Fruit fly (Drosophila melanogaster) ovary, adult (tissue): ENCODE results near the gene SMC3.

Source experiments
- CG17801 ChIP-seq: fragments of 200-800 bp; optimal IDR thresholded peaks from 2 replicates; lab custom pipeline; 2019; ENCODE audit warnings: missing biosample characterization, mild to moderate bottlenecking, missing genetic modification characterization, moderate library complexity; ENCODE audit not compliant: partially characterized antibody

SMC3 gene

DNA sequence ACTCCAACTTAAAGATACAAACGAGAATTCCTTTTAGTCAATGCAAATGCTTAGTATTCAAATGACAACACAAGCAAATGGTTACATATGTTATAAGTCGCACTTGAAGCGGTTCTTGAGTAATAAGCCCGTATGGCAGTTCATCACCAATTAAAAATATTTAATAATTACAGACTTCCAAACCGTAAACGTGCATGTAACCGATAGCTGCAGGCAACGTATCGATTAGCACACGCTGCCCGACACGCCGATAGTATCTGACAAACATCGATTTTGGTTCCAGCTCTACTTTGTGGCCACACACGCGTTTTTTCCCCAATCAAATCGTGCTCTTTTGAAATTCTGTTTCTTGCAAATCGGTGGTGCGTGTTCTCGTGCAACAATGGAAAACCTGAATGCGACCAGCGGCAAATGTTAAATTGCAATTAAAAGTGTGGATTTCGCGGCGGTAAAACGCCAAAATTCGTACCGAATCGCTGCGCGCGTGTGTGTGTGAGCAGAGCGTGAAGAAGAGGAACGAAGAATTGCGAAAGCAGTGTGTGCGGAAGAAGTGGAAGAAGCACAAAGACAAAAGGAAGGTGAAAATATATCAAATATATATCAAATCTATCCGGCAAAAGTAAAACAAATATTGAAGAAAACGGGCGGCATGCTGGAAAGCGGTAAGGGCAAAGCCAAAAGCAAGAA, 5.9 kb upstream of the SMC3 start, which contains the start of the genes CG9784 and Nup153:
Gene CG9784 (minus strand): TSS at position 238 of the 687 bp plus-strand sequence.
Gene Nup153 (plus strand): TSS at position 264 of the 687 bp plus-strand sequence.
- TF ChIP-seq CG17801 (GFP tag; lab: Kevin White, UChicago): peak; percentile 60

DNA sequence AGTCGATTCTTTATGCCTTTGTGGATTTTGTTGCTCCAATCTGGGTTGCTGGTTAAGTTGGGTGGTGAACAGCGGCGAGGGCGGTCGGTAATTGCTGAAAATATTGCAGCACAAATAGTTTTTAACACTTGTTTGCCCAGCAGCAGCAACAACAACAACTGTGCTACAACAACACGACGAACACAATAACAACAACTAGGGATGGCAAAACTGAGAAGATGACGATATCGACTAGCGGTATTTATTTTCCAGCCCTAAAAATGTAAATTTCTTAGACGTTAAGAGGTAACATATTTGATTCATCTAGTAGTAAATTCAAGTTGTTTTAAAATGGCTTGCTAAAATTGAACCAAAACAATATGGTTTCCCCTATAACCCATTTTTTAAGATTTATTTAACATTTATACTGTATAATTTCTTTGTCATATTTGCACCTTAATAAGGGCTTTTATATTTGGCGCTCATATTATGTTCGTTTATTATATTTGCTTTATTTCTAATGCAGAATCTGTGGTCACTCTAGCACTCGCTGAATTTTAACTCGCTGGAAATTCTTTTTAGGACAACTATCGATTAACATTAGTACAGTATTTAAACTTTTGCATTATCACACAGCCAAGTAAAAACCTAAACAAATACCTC, 5.2 kb upstream of the SMC3 start:
- TF ChIP-seq CG17801 (GFP tag; lab: Kevin White, UChicago): peak; percentile 23

DNA sequence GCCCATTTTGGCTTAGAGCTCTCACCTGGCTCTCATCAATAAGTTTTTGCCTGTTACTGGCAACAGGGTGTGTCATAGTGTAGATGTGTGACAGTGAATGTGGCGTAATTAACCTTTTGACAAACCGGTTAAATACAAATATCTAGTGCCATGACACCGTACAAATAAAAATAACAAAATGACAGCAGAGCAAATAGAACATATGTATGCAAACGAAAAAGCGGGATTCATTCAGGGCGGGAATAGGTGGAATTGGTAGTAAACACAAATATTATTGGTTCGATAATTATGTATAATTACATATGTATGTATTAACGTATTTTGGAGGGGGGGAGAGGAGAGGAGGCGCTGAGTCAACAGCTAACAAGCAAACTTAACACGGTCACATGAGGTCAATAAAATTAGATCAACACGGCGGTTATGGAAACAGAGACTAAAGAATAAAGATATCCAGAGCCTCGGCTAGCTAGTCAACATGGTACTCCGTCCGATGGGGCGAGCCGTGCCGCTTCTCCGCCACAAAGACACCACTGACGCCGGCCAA, 3.1 kb upstream of the SMC3 start:
- no peak for TF ChIP-seq CG17801 (GFP tag; lab: Kevin White, UChicago)

DNA sequence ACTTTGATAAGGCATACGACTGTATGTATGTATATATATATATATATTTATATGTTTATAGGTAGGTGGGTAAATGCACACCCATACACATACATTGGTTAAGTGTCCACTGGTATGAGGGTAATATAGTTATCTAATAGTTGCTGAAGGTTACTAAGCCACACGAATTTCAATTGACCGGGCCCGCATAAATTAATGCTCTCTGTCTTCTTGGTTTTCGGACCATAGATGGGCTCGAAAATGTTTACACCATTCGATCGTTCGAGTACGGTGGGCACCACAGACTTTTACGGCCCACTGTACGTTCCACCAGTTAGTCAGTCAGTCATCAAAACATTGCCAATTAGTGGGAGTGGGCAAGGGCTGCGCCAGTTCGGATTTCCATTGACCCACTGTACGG, 2.2 kb upstream of the SMC3 start:
- TF ChIP-seq CG17801 (GFP tag; lab: Kevin White, UChicago): no peak

DNA sequence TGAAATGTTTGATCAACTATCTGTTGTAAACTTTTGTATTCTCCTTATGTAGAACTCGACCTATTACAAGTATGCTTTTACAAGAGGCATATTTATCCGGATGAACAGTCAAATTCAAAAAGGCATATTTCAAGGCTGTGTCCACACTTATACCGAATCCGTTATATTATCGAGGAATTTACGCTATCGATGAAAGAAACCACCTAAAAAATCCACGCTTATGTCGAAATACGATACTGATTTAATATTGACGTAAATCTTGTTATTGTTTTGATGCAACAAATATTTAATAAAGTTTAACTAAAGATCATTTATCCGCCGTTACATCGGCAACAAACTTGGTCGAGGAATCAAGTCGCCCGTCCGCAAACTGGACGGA, 5.6 kb downstream of the SMC3 start, which contains the start of gene CG13014:
Gene CG13014 (plus strand): TSS at position 206 of the 379 bp plus-strand sequence.
- TF ChIP-seq CG17801 (GFP tag; lab: Kevin White, UChicago): no peak

DNA sequence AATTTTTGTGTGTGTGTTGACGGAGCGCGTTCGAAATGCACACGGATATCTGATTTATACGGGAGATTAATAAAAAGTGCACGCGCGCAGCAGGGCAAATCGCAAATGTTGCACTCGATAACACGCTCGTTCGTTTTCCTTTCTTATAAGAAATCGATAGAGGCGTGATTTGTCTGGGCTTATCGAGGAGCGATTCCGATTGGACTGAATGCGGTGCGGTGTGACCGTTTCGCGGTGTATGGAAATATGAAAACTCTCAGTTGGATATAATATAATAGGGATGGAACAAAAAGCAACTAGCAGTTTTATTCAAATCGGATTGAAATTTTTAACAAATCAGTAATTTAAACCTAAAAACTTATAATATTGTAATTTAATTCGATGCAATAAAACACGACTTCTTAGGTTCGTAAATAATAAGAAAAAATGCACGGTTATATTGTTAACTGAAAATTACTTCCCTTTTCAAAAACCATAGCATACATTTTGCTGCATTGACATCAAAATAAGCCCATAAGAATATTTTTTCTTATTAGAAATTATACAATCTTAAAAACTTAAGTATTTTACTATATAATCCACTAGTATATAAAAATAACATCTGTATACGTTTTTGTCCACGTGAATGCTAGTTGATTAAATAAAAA, 6.1 kb downstream of the SMC3 start, which contains the start of gene CanA-14F:
Gene CanA-14F (minus strand): TSS at position 152 of the 647 bp plus-strand sequence.
- TF ChIP-seq CG17801 (GFP tag; lab: Kevin White, UChicago): no peak

DNA sequence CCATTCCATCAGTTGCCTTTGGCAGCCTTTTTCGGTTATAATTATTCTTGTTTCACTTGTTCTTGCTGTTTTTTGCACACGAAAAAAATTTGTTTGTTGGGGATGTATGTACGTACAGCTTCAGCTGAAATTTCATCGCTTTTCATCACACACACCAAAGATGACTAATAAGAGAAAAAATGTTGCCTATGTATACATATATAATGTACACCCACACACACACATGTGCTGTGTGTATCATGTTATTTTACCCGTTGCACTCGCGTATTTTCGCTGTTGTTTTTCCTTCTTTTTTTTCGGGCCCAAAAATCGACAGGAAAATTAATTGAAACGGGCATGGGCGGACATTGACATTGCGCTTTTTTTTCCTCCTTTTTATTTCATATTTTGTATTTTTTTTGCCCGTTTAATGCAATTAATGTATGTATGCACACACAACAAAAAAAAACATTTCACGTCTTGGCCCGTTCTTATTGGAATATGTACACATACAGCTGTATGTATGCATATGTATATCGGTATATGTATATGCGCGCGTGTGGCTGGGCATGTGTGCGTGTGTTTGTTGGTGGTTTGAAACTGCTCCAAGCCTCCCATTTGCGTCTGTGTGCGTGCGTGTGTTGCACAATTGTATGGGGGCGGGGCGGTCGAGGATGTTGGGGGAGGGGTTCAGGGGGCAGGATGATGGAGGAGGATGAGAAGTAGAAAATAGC, 6.9 kb downstream of the SMC3 start:
- TF ChIP-seq CG17801 (GFP tag; lab: Kevin White, UChicago): no peak

DNA sequence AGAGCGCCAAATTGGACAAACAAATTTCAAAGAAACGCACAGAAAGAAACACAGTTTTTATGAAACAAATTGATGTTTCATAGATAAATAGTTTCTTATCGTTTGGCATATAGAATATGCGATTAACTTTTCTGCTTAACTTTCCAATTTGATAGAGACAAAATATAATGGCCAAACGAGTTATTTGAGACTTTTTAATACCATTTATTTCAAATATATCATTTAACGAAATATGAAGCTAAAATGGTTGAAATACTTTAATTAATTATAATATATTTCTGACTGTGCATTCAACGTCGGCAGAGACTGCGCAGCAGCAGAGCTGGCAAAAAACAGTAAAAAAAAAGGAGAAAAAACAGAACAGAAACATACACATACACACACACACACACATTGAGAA, 7.7 kb downstream of the SMC3 start:
- no peak for TF ChIP-seq CG17801 (GFP tag; lab: Kevin White, UChicago)

DNA sequence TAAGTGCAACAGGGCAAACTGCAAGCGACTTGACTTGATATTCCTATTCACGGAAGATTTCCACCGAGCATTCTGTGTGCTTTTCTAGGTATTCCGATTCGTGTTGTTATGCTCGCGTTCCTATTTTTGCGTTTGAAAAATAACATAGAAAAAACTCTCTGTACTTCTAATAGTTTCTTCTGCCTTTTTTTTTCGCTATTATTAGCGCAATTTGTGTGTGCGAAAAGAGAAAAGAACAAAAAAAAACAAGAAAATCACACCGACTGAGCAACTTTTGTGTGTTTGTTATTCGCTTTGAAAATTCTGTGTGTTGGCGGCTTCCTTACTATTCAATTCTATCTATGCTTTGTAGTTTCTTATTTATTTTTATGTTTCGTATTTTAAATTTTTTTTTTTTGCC, 9.5 kb downstream of the SMC3 start:
- no peak for TF ChIP-seq CG17801 (GFP tag; lab: Kevin White, UChicago)

DNA sequence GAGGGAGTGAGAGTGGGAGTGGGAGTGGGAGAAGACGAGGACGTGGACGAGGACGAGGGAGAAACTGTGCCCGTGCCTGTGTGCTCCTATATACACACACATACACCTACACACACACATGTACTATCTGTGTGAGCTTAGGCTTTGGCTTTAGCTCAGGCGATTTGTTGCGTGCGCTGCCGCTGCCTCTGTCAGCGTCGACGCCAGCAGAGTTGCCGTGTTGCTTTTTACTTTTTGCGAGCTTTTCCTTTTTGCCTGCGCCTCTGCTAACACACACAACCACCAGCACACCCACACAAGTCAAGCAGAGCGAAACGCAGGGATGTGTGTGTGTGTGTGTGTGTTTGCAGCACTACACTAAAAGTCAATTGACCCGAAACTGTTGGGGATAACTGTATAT, 11.1 kb downstream of the SMC3 start:
- no peak for TF ChIP-seq CG17801 (GFP tag; lab: Kevin White, UChicago)

DNA sequence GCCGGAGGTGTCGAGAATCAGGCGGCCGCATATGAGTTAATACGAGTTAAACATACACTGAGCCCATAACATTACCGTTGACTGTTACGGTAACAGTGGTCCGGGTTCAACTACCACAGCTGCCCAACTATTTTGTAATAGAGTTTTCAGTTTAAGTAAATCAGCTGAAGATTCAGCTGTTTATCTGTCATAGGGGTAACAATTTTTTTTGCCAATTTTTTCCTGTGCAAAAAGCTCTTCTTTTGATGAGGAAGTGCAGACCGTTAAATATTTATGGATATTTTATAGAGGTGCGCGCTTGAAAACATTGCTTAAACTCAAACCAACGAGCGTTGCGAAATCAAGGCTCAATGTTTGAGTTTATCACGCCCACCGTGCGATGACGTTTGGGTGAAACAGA, 11.5 kb downstream of the SMC3 start:
- TF ChIP-seq CG17801 (GFP tag; lab: Kevin White, UChicago): no peak

DNA sequence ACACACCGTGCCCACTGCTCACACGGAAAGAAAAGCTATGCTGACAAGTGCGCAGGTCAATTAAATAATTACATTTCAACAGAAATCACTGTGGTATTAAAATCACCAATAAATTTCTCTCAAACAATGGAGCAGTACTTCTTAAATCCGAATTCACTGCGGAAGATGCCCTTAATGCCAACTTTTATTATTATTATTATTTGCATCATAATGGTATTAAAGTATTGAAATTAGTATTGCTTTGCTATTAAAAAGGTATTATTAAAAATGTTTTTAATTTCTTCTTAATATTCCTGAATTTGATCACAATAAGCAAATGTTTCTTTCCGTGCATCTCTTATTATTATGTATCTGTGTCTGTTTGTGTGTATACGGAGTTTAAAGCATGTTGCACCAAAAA, 13.3 kb downstream of the SMC3 start:
- TF ChIP-seq CG17801 (GFP tag; lab: Kevin White, UChicago): no peak

DNA sequence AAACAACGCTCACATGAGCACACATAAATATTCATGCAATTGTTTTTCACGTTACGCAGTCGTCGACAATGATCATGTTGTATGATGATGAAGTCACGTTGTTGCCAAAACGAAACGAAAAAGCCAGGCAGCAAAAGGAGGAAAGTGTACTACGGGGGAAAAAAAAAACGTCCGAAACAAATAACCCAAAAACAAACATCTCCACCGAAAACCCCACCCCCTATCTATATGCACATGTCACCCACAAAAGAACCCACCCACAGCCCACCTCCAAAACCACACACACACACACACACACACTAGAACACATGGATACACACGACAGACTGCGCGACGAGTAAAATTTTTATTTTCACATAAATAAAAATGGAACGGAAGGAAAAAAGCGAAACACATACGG, 18.1 kb downstream of the SMC3 start:
- no peak for TF ChIP-seq CG17801 (GFP tag; lab: Kevin White, UChicago)

DNA sequence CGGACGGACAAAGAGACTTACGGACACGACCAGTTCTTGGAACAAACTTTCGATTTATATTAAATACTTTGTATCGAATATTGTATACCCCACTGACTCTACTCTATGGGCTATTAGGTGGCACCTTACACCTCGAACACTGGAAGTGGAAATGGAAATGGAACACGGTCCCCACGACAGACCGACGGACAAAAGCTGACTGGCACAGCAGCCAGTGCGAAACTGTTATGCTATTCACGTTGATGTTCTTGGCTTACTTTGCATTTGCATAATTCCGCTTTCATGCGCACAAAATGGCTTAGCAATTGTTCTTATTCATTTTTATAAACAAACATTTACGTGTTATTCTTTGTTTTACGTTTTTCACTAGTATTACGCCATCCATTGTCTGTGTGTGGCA, 19.1 kb downstream of the SMC3 start:
- no peak for TF ChIP-seq CG17801 (GFP tag; lab: Kevin White, UChicago)

DNA sequence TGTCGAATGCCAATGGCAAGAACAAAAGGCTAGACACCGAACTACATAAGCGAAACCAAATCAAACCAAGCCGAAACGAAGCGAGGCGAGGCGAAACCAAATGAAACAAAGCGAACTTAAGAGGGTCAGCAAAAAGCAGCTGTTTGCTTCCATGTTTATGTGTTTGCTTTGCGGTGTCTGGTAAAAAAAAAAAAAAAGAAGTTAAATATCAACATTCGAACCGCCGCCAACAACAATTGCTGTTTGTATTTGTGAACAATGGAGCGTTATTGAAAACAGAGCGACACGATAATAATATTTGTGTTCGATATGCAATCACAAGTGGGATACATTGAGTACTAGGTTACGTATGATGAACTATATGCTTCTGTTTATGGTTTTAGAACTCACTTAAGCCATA, 19.6 kb downstream of the SMC3 start:
- TF ChIP-seq CG17801 (GFP tag; lab: Kevin White, UChicago): no peak
